Fruit fly (Drosophila melanogaster) Kc167 (cell line): ENCODE data around the gene Hsp67Ba.

Experiments used
- Sin3A ChIP-seq: fragments of >200 bp; optimal IDR thresholded peaks from 2 replicates; lab custom pipeline; 2018; ENCODE audit warnings: missing external identifiers
- h ChIP-seq: fragments of >200 bp; optimal IDR thresholded peaks from 3 replicates; lab custom pipeline; 2018; ENCODE audit warnings: missing external identifiers

DNA sequence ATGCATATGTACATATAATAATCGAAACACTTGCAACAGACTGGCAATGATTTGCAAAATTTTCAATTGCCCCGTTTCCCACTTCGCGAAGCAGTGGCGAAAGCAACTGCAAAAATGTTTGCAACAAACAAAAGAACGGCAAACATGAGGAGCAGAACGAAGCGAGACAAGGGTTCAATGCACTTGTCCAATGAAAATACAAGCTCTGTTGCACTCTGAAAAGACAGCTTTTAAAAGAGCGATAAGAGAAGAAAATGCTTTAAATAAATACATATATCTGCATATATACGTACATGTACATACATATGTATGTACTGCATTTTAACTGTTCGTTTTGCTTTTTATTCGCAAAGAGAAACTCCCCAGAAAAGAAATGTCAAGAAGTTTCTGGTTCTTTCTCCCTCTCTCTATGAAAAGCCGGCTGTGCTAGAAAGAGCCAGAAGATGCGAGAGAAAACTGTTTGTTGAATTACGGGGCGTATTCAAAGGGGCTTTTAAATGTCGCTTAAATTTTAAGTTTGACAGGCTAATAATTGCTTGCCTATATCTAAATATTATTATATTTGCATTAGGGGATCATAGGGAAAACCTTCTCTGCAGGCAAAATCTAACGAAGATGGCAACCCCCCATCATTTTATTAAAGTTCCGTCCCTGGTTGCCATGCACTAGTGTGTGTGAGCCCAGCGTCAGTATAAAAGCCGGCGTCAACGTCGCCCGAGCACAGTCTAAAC is 4.2 kb upstream of the Hsp67Ba start, which contains the start of gene Hsp27:
- TF ChIP-seq h (lab: Kevin White, UChicago) (no peak), Sin3A (no peak)
